In genomic region chrIV:6060912-6061311, ce11 we compare ENCODE assay signal across 2 worm cellular contexts.
TF ChIP-seq lines count a peak whose summit lies in the region.

No protein-coding gene starts in this region.

TF ChIP-seq in whole organism, L1 larva, 84 proteins besides CTCF, POLR2A, EP300 and RAD21 (continued from another document):
- no peak for TF ChIP-seq nhr-76 (tag; optimal IDR thresholded peaks at IDR 0.05; lab: Kevin White, UChicago)
- TF ChIP-seq C16A3.4 (tag; optimal IDR thresholded peaks at IDR 0.05; lab: Kevin White, UChicago): no peak
- no peak for TF ChIP-seq skn-1 (tag; optimal IDR thresholded peaks at IDR 0.05; lab: Kevin White, UChicago)
- no peak for TF ChIP-seq F16B12.6 (tag; optimal IDR thresholded peaks at IDR 0.05; lab: Kevin White, UChicago)
- no peak for TF ChIP-seq C34B4.2 (tag; optimal IDR thresholded peaks at IDR 0.05; lab: Kevin White, UChicago)
- no peak for TF ChIP-seq ceh-90 (tag; optimal IDR thresholded peaks at IDR 0.05; lab: Kevin White, UChicago)
- no peak for TF ChIP-seq hlh-17 (GFP tag; optimal IDR thresholded peaks at IDR 0.05; lab: Kevin White, UChicago; ENCODE audit: borderline replicate concordance)
- no peak for TF ChIP-seq nhr-84 (tag; optimal IDR thresholded peaks at IDR 0.05; lab: Kevin White, UChicago)
- TF ChIP-seq nhr-85 (tag; lab: Kevin White, UChicago): no peak
- no peak for TF ChIP-seq egl-13 (tag; optimal IDR thresholded peaks at IDR 0.05; lab: Kevin White, UChicago)
- TF ChIP-seq zip-4 (GFP tag; optimal IDR thresholded peaks at IDR 0.05; lab: Kevin White, UChicago): no peak
- TF ChIP-seq zag-1 (tag; optimal IDR thresholded peaks at IDR 0.05; lab: Kevin White, UChicago): no peak
- TF ChIP-seq dsc-1 (tag; optimal IDR thresholded peaks at IDR 0.05; lab: Kevin White, UChicago): no peak
- TF ChIP-seq nhr-28 (tag; optimal IDR thresholded peaks at IDR 0.05; lab: Kevin White, UChicago): no peak
- no peak for TF ChIP-seq hpl-2 (GFP tag; optimal IDR thresholded peaks at IDR 0.05; lab: Kevin White, UChicago)
- no peak for TF ChIP-seq efl-3 (GFP tag; optimal IDR thresholded peaks at IDR 0.05; lab: Kevin White, UChicago)
- no peak for TF ChIP-seq pqm-1 (tag; optimal IDR thresholded peaks at IDR 0.05; lab: Kevin White, UChicago)
- no peak for TF ChIP-seq nhr-19 (GFP tag; conservative IDR thresholded peaks at IDR 0.05; lab: Robert Waterston, UW)
- TF ChIP-seq nhr-20 (tag; optimal IDR thresholded peaks at IDR 0.05; lab: Kevin White, UChicago): no peak
- no peak for TF ChIP-seq lin-13 (GFP tag; optimal IDR thresholded peaks at IDR 0.05; lab: Kevin White, UChicago)
- TF ChIP-seq efl-1 (optimal IDR thresholded peaks at IDR 0.05; lab: Kevin White, UChicago): no peak
- TF ChIP-seq efl-1 (GFP tag; optimal IDR thresholded peaks at IDR 0.05 in 1 of 2; lab: Kevin White, UChicago): peak in 1 of 2 experiments; percentile 35
- no peak for TF ChIP-seq vab-15 (tag; optimal IDR thresholded peaks at IDR 0.05; lab: Kevin White, UChicago)
- TF ChIP-seq irx-1 (tag; optimal IDR thresholded peaks at IDR 0.05; lab: Kevin White, UChicago): no peak
- TF ChIP-seq lin-14 (GFP tag; optimal IDR thresholded peaks at IDR 0.05; lab: Kevin White, UChicago): peak; percentile 85
- TF ChIP-seq isw-1 (GFP tag; IDR thresholded peaks at IDR 0.05; lab: Robert Waterston, UW): no peak
- TF ChIP-seq lin-15B (tag; optimal IDR thresholded peaks at IDR 0.05; lab: Kevin White, UChicago): no peak
- no peak for TF ChIP-seq fkh-4 (tag; optimal IDR thresholded peaks at IDR 0.05; lab: Kevin White, UChicago; ENCODE audit: borderline replicate concordance)
- TF ChIP-seq mep-1 (tag; optimal IDR thresholded peaks at IDR 0.05; lab: Kevin White, UChicago): peak; percentile 28
- TF ChIP-seq unc-86 (tag; optimal IDR thresholded peaks at IDR 0.05; lab: Kevin White, UChicago): no peak
- TF ChIP-seq ztf-11 (tag; optimal IDR thresholded peaks at IDR 0.05; lab: Kevin White, UChicago): no peak
- no peak for TF ChIP-seq ceh-63 (GFP tag; optimal IDR thresholded peaks at IDR 0.05; lab: Kevin White, UChicago)
- no peak for TF ChIP-seq lir-3 (tag; optimal IDR thresholded peaks at IDR 0.05; lab: Kevin White, UChicago; ENCODE audit: poor library complexity)
- TF ChIP-seq swsn-7 (tag; optimal IDR thresholded peaks at IDR 0.05; lab: Kevin White, UChicago): no peak
- TF ChIP-seq mab-9 (GFP tag; IDR thresholded peaks at IDR 0.05; lab: Robert Waterston, UW): no peak
- peak; percentile 74 for TF ChIP-seq ces-1 (GFP tag; optimal IDR thresholded peaks at IDR 0.05; lab: Kevin White, UChicago)
- TF ChIP-seq snpc-4 (tag; optimal IDR thresholded peaks at IDR 0.05; lab: Kevin White, UChicago): no peak
- TF ChIP-seq nhr-71 (tag; optimal IDR thresholded peaks at IDR 0.05; lab: Kevin White, UChicago): peak; percentile 32
- no peak for TF ChIP-seq fkh-8 (tag; optimal IDR thresholded peaks at IDR 0.05; lab: Kevin White, UChicago)
- no peak for TF ChIP-seq nhr-77 (tag; optimal IDR thresholded peaks at IDR 0.05; lab: Kevin White, UChicago)
- no peak for TF ChIP-seq lin-35 (GFP tag; optimal IDR thresholded peaks at IDR 0.05; lab: Kevin White, UChicago)
- no peak for TF ChIP-seq C04F5.9 (tag; optimal IDR thresholded peaks at IDR 0.05; lab: Kevin White, UChicago)
- peak; percentile 6 for TF ChIP-seq nhr-47 (tag; optimal IDR thresholded peaks at IDR 0.05; lab: Kevin White, UChicago)
- no peak for TF ChIP-seq aly-2 (tag; optimal IDR thresholded peaks at IDR 0.05; lab: Kevin White, UChicago)
- TF ChIP-seq elt-3 (tag; optimal IDR thresholded peaks at IDR 0.05; lab: Kevin White, UChicago): no peak
- no peak for TF ChIP-seq aha-1 (tag; optimal IDR thresholded peaks at IDR 0.05; lab: Kevin White, UChicago)
- no peak for TF ChIP-seq sup-37 (GFP tag; optimal IDR thresholded peaks at IDR 0.05; lab: Kevin White, UChicago)
- no peak for TF ChIP-seq dpl-1 (GFP tag; optimal IDR thresholded peaks at IDR 0.05; lab: Kevin White, UChicago)
- TF ChIP-seq mef-2 (tag; optimal IDR thresholded peaks at IDR 0.05; lab: Kevin White, UChicago): no peak
- no peak for TF ChIP-seq elt-2 (tag; optimal IDR thresholded peaks at IDR 0.05; lab: Kevin White, UChicago)
- no peak for TF ChIP-seq ceh-88 (GFP tag; IDR thresholded peaks at IDR 0.05; lab: Robert Waterston, UW)

TF ChIP-seq in whole organism, L2 larva, 48 proteins besides CTCF, POLR2A, EP300 and RAD21 (continued from another document):
- TF ChIP-seq nhr-77 (tag; optimal IDR thresholded peaks at IDR 0.05; lab: Kevin White, UChicago) (no peak), unc-55 (GFP tag; optimal IDR thresholded peaks at IDR 0.05; lab: Kevin White, UChicago) (peak; percentile 14), peb-1 (tag; optimal IDR thresholded peaks at IDR 0.05; lab: Kevin White, UChicago) (no peak), zag-1 (tag; optimal IDR thresholded peaks at IDR 0.05; lab: Kevin White, UChicago) (peak; percentile 11), lsy-2 (tag; optimal IDR thresholded peaks at IDR 0.05; lab: Kevin White, UChicago) (peak in 1 of 2 experiments; percentile 41), ZK546.5 (tag; optimal IDR thresholded peaks at IDR 0.05; lab: Kevin White, UChicago) (no peak), sma-9 (GFP tag; optimal IDR thresholded peaks at IDR 0.05; lab: Kevin White, UChicago) (no peak), sma-9 (tag; optimal IDR thresholded peaks at IDR 0.05; lab: Kevin White, UChicago) (no peak)
